Worm (Caenorhabditis elegans): ENCODE measurements around the gene F46H5.7.

DNA sequence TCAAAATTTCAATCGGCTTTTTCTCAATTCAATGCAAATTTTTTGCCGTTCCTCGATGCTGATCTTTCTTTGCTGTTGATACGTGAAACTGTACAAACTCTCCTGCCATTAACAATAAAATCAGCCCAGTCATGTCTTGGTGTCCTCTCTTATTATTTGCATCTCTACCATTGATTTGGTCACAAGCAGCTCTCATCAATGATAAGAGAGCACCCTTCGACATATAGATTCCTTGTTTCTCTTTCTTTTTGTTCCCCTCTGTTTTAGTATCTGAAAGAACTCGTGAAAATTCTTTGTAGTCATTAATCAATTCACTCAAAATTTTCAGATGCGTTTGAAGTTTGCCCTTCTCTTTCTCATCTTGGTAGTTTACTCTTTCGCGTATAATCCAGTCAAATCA, 49.0 kb upstream of the F46H5.7 start, which contains the start of gene lron-7:
- TF ChIP-seq ztf-11 (tag; optimal IDR thresholded peaks at IDR 0.05): no peak
- TF ChIP-seq lir-3 (tag; optimal IDR thresholded peaks at IDR 0.05): no peak
- TF ChIP-seq lim-7 (GFP tag; IDR thresholded peaks at IDR 0.05): no peak
- TF ChIP-seq ces-1 (GFP tag; optimal IDR thresholded peaks at IDR 0.05): no peak

Data from whole organism, L4 larva.